Worm (Caenorhabditis elegans) whole organism, midembryonic: Measurements from ENCODE around the gene erp-44.3.

Experiments
- T22C8.4 ChIP-seq: fragments of 200-800 bp; sonication (Bioruptor generic); IDR thresholded peaks from 2 replicates; pipeline ENCODE4 v1.3.6; 2022; ENCODE audit warnings: missing genetic modification characterization, missing compliant biosample characterization
- cog-1 ChIP-seq: sonication (generic microtip); optimal IDR thresholded peaks from 2 replicates; lab custom pipeline; 2016; ENCODE audit warnings: missing genetic modification characterization, missing compliant biosample characterization
- flt-1 ChIP-seq: fragments of 200-800 bp; sonication (Bioruptor generic); IDR thresholded peaks from 2 replicates; pipeline ENCODE4 v1.3.6; 2022; ENCODE audit warnings: missing genetic modification characterization, missing compliant biosample characterization
- klf-2 ChIP-seq: fragments of 200-800 bp; sonication (Bioruptor generic); conservative IDR thresholded peaks from 2 replicates; pipeline ENCODE4 v1.3.6; 2022; ENCODE audit warnings: missing genetic modification reagents, missing genetic modification characterization, missing compliant biosample characterization
- med-1 ChIP-seq: sonication (generic microtip); optimal IDR thresholded peaks from 2 replicates; lab custom pipeline; 2017; ENCODE audit warnings: missing genetic modification characterization, mild to moderate bottlenecking, missing compliant biosample characterization, antibody characterized with exemption, missing genetic modification reagents; ENCODE audit not compliant: insufficient read depth
- ref-1 ChIP-seq: fragments of 200-800 bp; sonication (Bioruptor generic); conservative IDR thresholded peaks from 2 replicates; pipeline ENCODE4 v1.3.6; 2022; ENCODE audit warnings: missing genetic modification reagents, missing genetic modification characterization, missing compliant biosample characterization
- tab-1 ChIP-seq: fragments of 200-800 bp; sonication (Bioruptor generic); IDR thresholded peaks from 2 replicates; pipeline ENCODE4 v1.3.6; 2022; ENCODE audit warnings: missing genetic modification characterization, missing compliant biosample characterization
- ztf-23 ChIP-seq: fragments of 200-800 bp; sonication (Bioruptor generic); IDR thresholded peaks from 2 replicates; pipeline ENCODE4 v1.3.6; 2022; ENCODE audit warnings: missing genetic modification reagents, missing genetic modification characterization, missing compliant biosample characterization
- ztf-29 ChIP-seq: fragments of 200-800 bp; sonication (Bioruptor generic); IDR thresholded peaks from 2 replicates; pipeline ENCODE4 v1.3.6; 2022; ENCODE audit warnings: missing genetic modification reagents, missing genetic modification characterization, missing compliant biosample characterization

erp-44.3 gene

ce11 chrIV:8161774-8162173 is 39.3 kb downstream of the erp-44.3 start:
- TF ChIP-seq med-1: no peak
- TF ChIP-seq flt-1: no peak
- no peak for TF ChIP-seq ztf-29
- no peak for TF ChIP-seq tab-1 (GFP tag; lab: Robert Waterston, UW)
- no peak for TF ChIP-seq klf-2 (GFP tag; lab: Robert Waterston, UW)
- no peak for TF ChIP-seq ref-1 (GFP tag; lab: Robert Waterston, UW)
- no peak for TF ChIP-seq ztf-23 (GFP tag; lab: Robert Waterston, UW)
- TF ChIP-seq T22C8.4 (GFP tag; lab: Robert Waterston, UW): no peak
- no peak for TF ChIP-seq cog-1 (tag; lab: Kevin White, UChicago)

ce11 chrIV:8163687-8164086 is 41.2 kb downstream of the erp-44.3 start, which contains the start of gene clec-51:
Gene clec-51 (minus strand): TSS chrIV:8163800.
- no peak for TF ChIP-seq tab-1 (GFP tag; lab: Robert Waterston, UW)
- TF ChIP-seq klf-2 (GFP tag; lab: Robert Waterston, UW): no peak
- no peak for TF ChIP-seq ztf-29
- no peak for TF ChIP-seq ref-1 (GFP tag; lab: Robert Waterston, UW)
- TF ChIP-seq cog-1 (tag; lab: Kevin White, UChicago): no peak
- no peak for TF ChIP-seq T22C8.4 (GFP tag; lab: Robert Waterston, UW)

DNA sequence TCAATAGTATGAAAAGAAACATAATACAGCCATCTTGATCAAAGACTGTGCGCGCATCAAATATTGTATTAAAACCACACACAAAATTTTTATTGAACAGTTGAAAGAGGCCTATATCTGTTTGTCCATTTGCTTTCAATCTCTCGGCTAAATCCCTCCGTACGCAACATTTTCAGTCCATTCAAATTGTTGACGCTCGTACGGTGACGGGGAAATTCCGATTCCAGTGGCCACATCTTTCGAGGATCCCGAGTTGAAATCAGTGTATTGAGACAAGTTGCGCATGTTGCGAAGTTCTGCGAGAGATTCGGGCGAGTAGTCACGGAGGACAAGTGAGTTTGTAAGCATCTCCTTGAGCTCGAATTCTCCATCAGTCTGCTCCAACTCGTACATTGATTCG is 42.1 kb downstream of the erp-44.3 start:
- no peak for TF ChIP-seq med-1
- no peak for TF ChIP-seq flt-1
- TF ChIP-seq ztf-29: no peak
- TF ChIP-seq klf-2 (GFP tag; lab: Robert Waterston, UW): no peak
- no peak for TF ChIP-seq tab-1 (GFP tag; lab: Robert Waterston, UW)
- TF ChIP-seq ztf-23 (GFP tag; lab: Robert Waterston, UW): no peak
- no peak for TF ChIP-seq cog-1 (tag; lab: Kevin White, UChicago)
- TF ChIP-seq ref-1 (GFP tag; lab: Robert Waterston, UW): no peak
- no peak for TF ChIP-seq T22C8.4 (GFP tag; lab: Robert Waterston, UW)

DNA sequence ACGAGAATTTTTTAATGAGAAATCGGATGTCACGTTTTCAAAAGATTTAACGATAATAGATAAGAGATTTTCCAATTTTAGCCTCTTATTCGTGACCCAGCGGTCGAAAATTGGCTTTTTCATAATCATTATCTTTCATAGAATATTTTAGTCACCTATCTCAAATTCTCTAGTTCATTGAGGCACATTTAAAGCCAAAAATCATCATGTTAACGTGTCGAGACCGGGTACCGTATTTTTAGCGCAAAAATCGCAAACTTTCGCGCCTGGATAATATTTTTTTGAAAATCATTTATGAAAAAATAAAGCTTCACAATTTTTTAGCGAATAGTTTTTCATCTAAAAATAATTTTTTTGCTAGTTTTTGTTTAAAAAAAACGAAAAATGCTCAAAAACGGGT is 43.5 kb downstream of the erp-44.3 start, which contains the start of gene B0218.7:
B0218.7 (minus strand) TSS at position 101 of the 400 bp plus-strand sequence.
- TF ChIP-seq med-1 (no peak), cog-1 (tag; lab: Kevin White, UChicago) (no peak), tab-1 (GFP tag; lab: Robert Waterston, UW) (no peak), ztf-29 (no peak), flt-1 (no peak), T22C8.4 (GFP tag; lab: Robert Waterston, UW) (no peak)

DNA sequence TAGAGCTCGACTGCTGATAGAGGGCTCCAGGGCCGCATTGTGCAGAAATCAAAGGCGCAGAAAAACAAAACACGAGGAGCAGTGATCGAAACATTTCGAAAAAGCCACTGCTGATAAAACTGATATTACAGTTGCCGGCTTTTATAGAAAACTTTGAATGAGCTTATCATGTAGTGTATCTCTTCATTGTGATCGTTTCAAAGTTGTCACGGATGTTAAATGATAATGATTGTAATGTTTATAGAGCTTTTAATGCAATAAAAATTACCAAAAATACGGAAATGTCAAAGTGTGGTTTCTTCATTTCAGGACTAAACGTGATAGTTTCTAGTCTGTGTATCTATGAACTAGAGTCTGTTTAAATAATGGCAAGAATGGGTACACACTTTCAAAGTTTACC is 46.2 kb downstream of the erp-44.3 start, which contains the start of gene clec-52:
clec-52 (minus strand) TSS at position 101 of the 400 bp plus-strand sequence.
- TF ChIP-seq klf-2 (GFP tag; lab: Robert Waterston, UW) (no peak), flt-1 (no peak), ztf-23 (GFP tag; lab: Robert Waterston, UW) (no peak), ref-1 (GFP tag; lab: Robert Waterston, UW) (no peak), tab-1 (GFP tag; lab: Robert Waterston, UW) (no peak), cog-1 (tag; lab: Kevin White, UChicago) (no peak), ztf-29 (no peak), med-1 (no peak), T22C8.4 (GFP tag; lab: Robert Waterston, UW) (no peak)

DNA sequence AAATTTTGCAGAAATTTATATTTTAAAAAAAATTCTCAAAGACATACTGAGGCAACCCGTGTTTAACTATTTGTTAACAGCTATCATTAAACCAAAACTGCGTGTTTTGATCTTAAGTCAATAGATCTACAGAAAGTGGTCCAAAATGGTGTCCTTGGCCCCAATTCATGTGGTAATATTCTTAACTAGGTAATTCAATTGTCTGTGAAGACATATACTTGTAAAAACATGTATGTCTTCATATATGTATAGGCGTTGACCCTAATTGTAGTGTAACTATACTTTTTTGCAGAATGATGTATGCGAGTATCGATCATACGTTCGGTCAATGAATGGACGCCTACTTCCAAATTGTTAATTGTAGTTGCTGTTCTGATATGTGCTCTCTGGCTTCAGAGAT is 47.2 kb downstream of the erp-44.3 start, which contains the start of gene C07G1.15:
C07G1.15 (plus strand) TSS at position 301 of the 400 bp plus-strand sequence.
- TF ChIP-seq klf-2 (GFP tag; lab: Robert Waterston, UW): no peak
- no peak for TF ChIP-seq ref-1 (GFP tag; lab: Robert Waterston, UW)
- TF ChIP-seq cog-1 (tag; lab: Kevin White, UChicago): no peak
- no peak for TF ChIP-seq med-1
- no peak for TF ChIP-seq tab-1 (GFP tag; lab: Robert Waterston, UW)
- TF ChIP-seq flt-1: no peak
- TF ChIP-seq ztf-29: no peak
- TF ChIP-seq T22C8.4 (GFP tag; lab: Robert Waterston, UW): no peak
- TF ChIP-seq ztf-23 (GFP tag; lab: Robert Waterston, UW): no peak

- TF ChIP-seq cog-1 (tag; lab: Kevin White, UChicago) (peak; percentile 57), flt-1 (no peak), ztf-29 (no peak)
Observed at ce11 chrIV:8170264-8170663, 47.8 kb downstream of the erp-44.3 start.

ce11 chrIV:8171376-8171775 is 48.9 kb downstream of the erp-44.3 start:
- TF ChIP-seq tab-1 (GFP tag; lab: Robert Waterston, UW) (no peak), klf-2 (GFP tag; lab: Robert Waterston, UW) (no peak), cog-1 (tag; lab: Kevin White, UChicago) (no peak), T22C8.4 (GFP tag; lab: Robert Waterston, UW) (no peak), flt-1 (no peak), ztf-29 (no peak), ref-1 (GFP tag; lab: Robert Waterston, UW) (no peak), ztf-23 (GFP tag; lab: Robert Waterston, UW) (no peak), med-1 (no peak)

- TF ChIP-seq ztf-29: no peak
- TF ChIP-seq T22C8.4 (GFP tag; lab: Robert Waterston, UW): no peak
- TF ChIP-seq cog-1 (tag; lab: Kevin White, UChicago): no peak
- TF ChIP-seq flt-1: no peak
- no peak for TF ChIP-seq ref-1 (GFP tag; lab: Robert Waterston, UW)
- no peak for TF ChIP-seq med-1
- no peak for TF ChIP-seq tab-1 (GFP tag; lab: Robert Waterston, UW)
- no peak for TF ChIP-seq ztf-23 (GFP tag; lab: Robert Waterston, UW)
- TF ChIP-seq klf-2 (GFP tag; lab: Robert Waterston, UW): no peak
Observed at ce11 chrIV:8173610-8174009, 51.2 kb downstream of the erp-44.3 start.

ce11 chrIV:8174792-8175191 is 52.3 kb downstream of the erp-44.3 start:
- TF ChIP-seq T22C8.4 (GFP tag; lab: Robert Waterston, UW): no peak
